Fruit fly (Drosophila melanogaster) whole organism, embryonic: Measurements from ENCODE around the gene awd.

ENCODE experiments used
- ATbp ChIP-seq: fragments of 200-800 bp; sonication (Bioruptor generic); optimal IDR thresholded peaks from 2 replicates; lab custom pipeline; 2017; ENCODE audit warnings: missing biosample characterization, mild to moderate bottlenecking, missing genetic modification characterization, missing genetic modification reagents
- Adf1 ChIP-seq: fragments of 200-800 bp; sonication (Bioruptor generic); IDR thresholded peaks from 2 replicates; pipeline ENCODE4 v1.3.6; 2022; ENCODE audit warnings: missing biosample characterization, missing genetic modification characterization
- B-H2 ChIP-seq: fragments of 200-800 bp; sonication (Bioruptor generic); optimal IDR thresholded peaks from 2 replicates; lab custom pipeline; 2018; ENCODE audit warnings: missing biosample characterization, mild to moderate bottlenecking, missing genetic modification characterization
- CG10321 ChIP-seq: fragments of 200-800 bp; sonication (Bioruptor generic); IDR thresholded peaks from 2 replicates; pipeline ENCODE4 v1.3.6; 2022; ENCODE audit warnings: missing biosample characterization, missing genetic modification characterization
- CG12659 ChIP-seq: fragments of 200-800 bp; sonication (Bioruptor generic); optimal IDR thresholded peaks from 3 replicates; lab custom pipeline; 2017; ENCODE audit warnings: mild to moderate bottlenecking, missing biosample characterization, missing genetic modification reagents, missing genetic modification characterization
- CG14710 ChIP-seq: fragments of 200-800 bp; sonication (Bioruptor generic); optimal IDR thresholded peaks from 3 replicates; lab custom pipeline; 2019; ENCODE audit warnings: missing biosample characterization, mild to moderate bottlenecking, missing genetic modification characterization, moderate library complexity
- CG15011 ChIP-seq: fragments of 200-800 bp; sonication (Bioruptor generic); optimal IDR thresholded peaks from 3 replicates; lab custom pipeline; 2018; ENCODE audit warnings: missing biosample characterization, mild to moderate bottlenecking, missing genetic modification characterization
- CG15514 ChIP-seq: fragments of 200-800 bp; sonication (Bioruptor generic); optimal IDR thresholded peaks from 3 replicates; lab custom pipeline; 2017; ENCODE audit warnings: missing biosample characterization, missing genetic modification characterization, mild to moderate bottlenecking, moderate library complexity, missing genetic modification reagents
- CG17186 ChIP-seq: fragments of 200-800 bp; sonication (Bioruptor generic); optimal IDR thresholded peaks from 3 replicates; lab custom pipeline; 2017; ENCODE audit warnings: missing biosample characterization, missing genetic modification reagents, missing genetic modification characterization
- CG17361 ChIP-seq: fragments of 200-800 bp; sonication (Bioruptor generic); IDR thresholded peaks from 3 replicates; pipeline ENCODE4 v1.3.6; 2022; ENCODE audit warnings: missing biosample characterization, missing genetic modification characterization
- CG17385 ChIP-seq: fragments of 200-800 bp; sonication (Bioruptor generic); optimal IDR thresholded peaks from 3 replicates; lab custom pipeline; 2018; ENCODE audit warnings: missing biosample characterization, mild to moderate bottlenecking, missing genetic modification characterization
- CG1792 ChIP-seq: fragments of 200-800 bp; sonication (Bioruptor generic); optimal IDR thresholded peaks from 2 replicates; lab custom pipeline; 2016; ENCODE audit warnings: missing biosample characterization, missing genetic modification characterization
- CG18476 ChIP-seq: fragments of 200-800 bp; sonication (Bioruptor generic); optimal IDR thresholded peaks from 2 replicates; lab custom pipeline; 2016; ENCODE audit warnings: missing biosample characterization, mild to moderate bottlenecking, missing genetic modification characterization
- CG18764 ChIP-seq: fragments of 200-800 bp; sonication (Bioruptor generic); optimal IDR thresholded peaks from 3 replicates; lab custom pipeline; 2016; ENCODE audit warnings: missing biosample characterization, missing genetic modification characterization
- CG33557 ChIP-seq: fragments of 200-800 bp; sonication (Bioruptor generic); optimal IDR thresholded peaks from 2 replicates; lab custom pipeline; 2019; ENCODE audit warnings: missing biosample characterization, mild to moderate bottlenecking, missing genetic modification characterization, moderate library complexity
- CG5245 ChIP-seq: fragments of 200-800 bp; sonication (Bioruptor generic); optimal IDR thresholded peaks from 3 replicates; lab custom pipeline; 2016; ENCODE audit warnings: missing biosample characterization, missing genetic modification characterization
- CG8765 ChIP-seq: fragments of 200-800 bp; sonication (Bioruptor generic); IDR thresholded peaks from 2 replicates; pipeline ENCODE4 v1.3.6; 2022; ENCODE audit warnings: missing biosample characterization, missing genetic modification characterization
- CG9727 ChIP-seq: fragments of 200-800 bp; sonication (Bioruptor generic); optimal IDR thresholded peaks from 3 replicates; lab custom pipeline; 2017; ENCODE audit warnings: missing biosample characterization, mild to moderate bottlenecking, missing genetic modification characterization
- CTCF ChIP-seq: fragments of 200-800 bp; sonication (Bioruptor generic); optimal IDR thresholded peaks from 2 replicates; lab custom pipeline; 2017; ENCODE audit warnings: missing biosample characterization, mild to moderate bottlenecking, missing genetic modification characterization, moderate library complexity
- CoRest ChIP-seq: fragments of 200-800 bp; sonication (Bioruptor generic); optimal IDR thresholded peaks from 3 replicates; lab custom pipeline; 2018; ENCODE audit warnings: missing biosample characterization, mild to moderate bottlenecking, missing genetic modification characterization, moderate library complexity
- Dip2 ChIP-seq: fragments of 200-800 bp; sonication (Bioruptor generic); IDR thresholded peaks from 2 replicates; pipeline ENCODE4 v1.3.6; 2022; ENCODE audit warnings: missing biosample characterization, missing genetic modification characterization
- E2f2 ChIP-seq: fragments of 200-800 bp; sonication (Bioruptor generic); IDR thresholded peaks from 2 replicates; pipeline ENCODE4 v1.3.6; 2022; ENCODE audit warnings: missing biosample characterization, missing genetic modification characterization
- Gug ChIP-seq: fragments of 200-800 bp; sonication (Bioruptor generic); IDR thresholded peaks from 4 replicates; pipeline ENCODE4 v1.3.6; 2022; ENCODE audit warnings: missing biosample characterization, missing genetic modification characterization
- Nf-YB ChIP-seq: fragments of 200-800 bp; sonication (Bioruptor generic); optimal IDR thresholded peaks from 3 replicates; lab custom pipeline; 2019; ENCODE audit warnings: missing biosample characterization, mild to moderate bottlenecking, missing genetic modification characterization, moderate library complexity
- Sin3A ChIP-seq: fragments of >200 bp; optimal IDR thresholded peaks from 2 replicates; lab custom pipeline; 2018
- YL-1 ChIP-seq: fragments of 200-800 bp; sonication (Bioruptor generic); optimal IDR thresholded peaks from 3 replicates; lab custom pipeline; 2017; ENCODE audit warnings: missing biosample characterization, mild to moderate bottlenecking, missing genetic modification characterization
- ab ChIP-seq: fragments of 200-800 bp; sonication (Bioruptor generic); optimal IDR thresholded peaks from 2 replicates; lab custom pipeline; 2016; ENCODE audit warnings: missing biosample characterization, missing genetic modification characterization
- amos ChIP-seq: fragments of 200-800 bp; sonication (Bioruptor generic); IDR thresholded peaks from 2 replicates; pipeline ENCODE4 v1.3.6; 2022; ENCODE audit warnings: missing biosample characterization, missing genetic modification characterization; ENCODE audit not compliant: partially characterized antibody
- ato ChIP-seq: fragments of 200-800 bp; sonication (Bioruptor generic); IDR thresholded peaks from 2 replicates; pipeline ENCODE4 v1.3.6; 2022; ENCODE audit warnings: missing biosample characterization, missing genetic modification characterization; ENCODE audit not compliant: partially characterized antibody
- bsh ChIP-seq, 2 experiments: fragments of 200-800 bp; sonication (Bioruptor generic); optimal IDR thresholded peaks; 2 replicates each; lab custom pipeline; 2017 to 2018; ENCODE audit warnings: mild to moderate bottlenecking in 2 of 2, missing biosample characterization in 2 of 2, missing genetic modification characterization in 2 of 2, moderate library complexity in 1 of 2
- chm ChIP-seq: fragments of 200-800 bp; sonication (Bioruptor generic); IDR thresholded peaks from 2 replicates; pipeline ENCODE4 v1.3.6; 2022; ENCODE audit warnings: missing biosample characterization, missing genetic modification characterization
- en ChIP-seq: fragments of 200-800 bp; sonication (Bioruptor generic); optimal IDR thresholded peaks from 2 replicates; lab custom pipeline; 2016; ENCODE audit warnings: missing biosample characterization, missing genetic modification characterization
- eyg ChIP-seq: fragments of 200-800 bp; sonication (Bioruptor generic); optimal IDR thresholded peaks from 3 replicates; lab custom pipeline; 2016; ENCODE audit warnings: missing biosample characterization, missing genetic modification characterization
- fru ChIP-seq: fragments of >200 bp; optimal IDR thresholded peaks from 2 replicates; lab custom pipeline; 2017
- ftz-f1 ChIP-seq: fragments of 200-800 bp; sonication (Bioruptor generic); optimal IDR thresholded peaks from 2 replicates; lab custom pipeline; 2016; ENCODE audit warnings: missing biosample characterization, missing genetic modification characterization
- kay ChIP-seq: fragments of 200-800 bp; sonication (Bioruptor generic); optimal IDR thresholded peaks from 2 replicates; lab custom pipeline; 2016; ENCODE audit warnings: missing biosample characterization, missing genetic modification characterization
- kni ChIP-seq: fragments of 200-800 bp; sonication (Bioruptor generic); optimal IDR thresholded peaks from 3 replicates; lab custom pipeline; 2017; ENCODE audit warnings: mild to moderate bottlenecking, missing biosample characterization, missing genetic modification reagents, missing genetic modification characterization
- knrl ChIP-seq: fragments of 200-800 bp; sonication (Bioruptor generic); IDR thresholded peaks from 3 replicates; pipeline ENCODE4 v1.3.6; 2022; ENCODE audit warnings: missing biosample characterization, missing genetic modification characterization; ENCODE audit not compliant: partially characterized antibody
- lmd ChIP-seq: fragments of 200-800 bp; sonication (Bioruptor generic); IDR thresholded peaks from 2 replicates; pipeline ENCODE4 v1.3.6; 2022; ENCODE audit warnings: missing biosample characterization, missing genetic modification characterization
- mam ChIP-seq: fragments of 200-800 bp; sonication (Bioruptor generic); optimal IDR thresholded peaks from 3 replicates; lab custom pipeline; 2016; ENCODE audit warnings: missing biosample characterization, missing genetic modification characterization
- p53 ChIP-seq: fragments of 200-800 bp; sonication (Bioruptor generic); optimal IDR thresholded peaks from 2 replicates; lab custom pipeline; 2016; ENCODE audit warnings: missing biosample characterization, missing genetic modification characterization
- pita ChIP-seq: fragments of 200-800 bp; sonication (Bioruptor generic); optimal IDR thresholded peaks from 2 replicates; lab custom pipeline; 2017; ENCODE audit warnings: missing biosample characterization, mild to moderate bottlenecking, missing genetic modification characterization
- ranshi ChIP-seq: fragments of 200-800 bp; sonication (Bioruptor generic); IDR thresholded peaks from 2 replicates; pipeline ENCODE4 v1.3.6; 2022; ENCODE audit warnings: missing biosample characterization, missing genetic modification characterization
- sd ChIP-seq: fragments of 200-800 bp; sonication (Bioruptor generic); optimal IDR thresholded peaks from 3 replicates; lab custom pipeline; 2018; ENCODE audit warnings: missing biosample characterization, mild to moderate bottlenecking, missing genetic modification characterization, moderate library complexity
- seq ChIP-seq: fragments of 200-800 bp; sonication (Bioruptor generic); IDR thresholded peaks from 2 replicates; pipeline ENCODE4 v1.3.6; 2022; ENCODE audit warnings: missing biosample characterization, missing genetic modification characterization
- slou ChIP-seq: fragments of 200-800 bp; sonication (Bioruptor generic); optimal IDR thresholded peaks from 3 replicates; lab custom pipeline; 2016; ENCODE audit warnings: missing biosample characterization, missing genetic modification characterization
- so ChIP-seq: fragments of 200-800 bp; sonication (Bioruptor generic); IDR thresholded peaks from 3 replicates; pipeline ENCODE4 v1.3.6; 2022; ENCODE audit warnings: missing biosample characterization, missing genetic modification characterization
- sqz ChIP-seq: fragments of 200-800 bp; sonication (Bioruptor generic); optimal IDR thresholded peaks from 3 replicates; lab custom pipeline; 2018; ENCODE audit warnings: missing biosample characterization, mild to moderate bottlenecking, missing genetic modification characterization
- tin ChIP-seq: fragments of 200-800 bp; sonication (Bioruptor generic); optimal IDR thresholded peaks from 3 replicates; lab custom pipeline; 2016; ENCODE audit warnings: missing biosample characterization, missing genetic modification characterization
- unc-4 ChIP-seq: fragments of 200-800 bp; sonication (Bioruptor generic); IDR thresholded peaks from 2 replicates; pipeline ENCODE4 v1.3.6; 2022; ENCODE audit warnings: missing biosample characterization, missing genetic modification characterization; ENCODE audit not compliant: partially characterized antibody
- yki ChIP-seq: fragments of >200 bp; optimal IDR thresholded peaks from 3 replicates; lab custom pipeline; 2018

The awd gene

dm6 chr3R:31744044-31744652 is 1.7 kb downstream of the awd start, which contains the start of gene CG1896 (continued):
- TF ChIP-seq bsh (GFP tag; optimal IDR thresholded peaks at IDR 0.05; lab: Kevin White, UChicago) (peak in 1 of 2 experiments; percentile 52), Gug (GFP tag; lab: Robert Waterston, UW) (0 out of 4 replicates have a peak, but pooled peaks have one; percentile 16), ab (GFP tag; lab: Kevin White, UChicago) (no peak), ATbp (GFP tag; lab: Kevin White, UChicago) (peak; percentile 6), YL-1 (GFP tag; lab: Kevin White, UChicago) (no peak), CG17385 (GFP tag; lab: Kevin White, UChicago) (peak; percentile 50), CG10321 (GFP tag; lab: Robert Waterston, UW) (no peak), CG14710 (tag; lab: Kevin White, UChicago) (peak; percentile 21), CG17361 (GFP tag; lab: Robert Waterston, UW) (peak; percentile 40; the same call in 1 of the 3 replicates), CoRest (tag; lab: Kevin White, UChicago) (peak; percentile 45), Nf-YB (GFP tag; lab: Kevin White, UChicago) (no peak), CG9727 (GFP tag; lab: Kevin White, UChicago) (peak; percentile 55), seq (peak; percentile 71), ranshi (GFP tag; lab: Robert Waterston, UW) (peak; percentile 48), sd (tag; lab: Kevin White, UChicago) (no peak)

- TF ChIP-seq CG18476 (GFP tag; lab: Kevin White, UChicago) (no peak), Dip2 (GFP tag; lab: Robert Waterston, UW) (no peak), unc-4 (GFP tag; lab: Robert Waterston, UW) (peak; percentile 24; the same call in 1 of the 2 replicates), CG10321 (GFP tag; lab: Robert Waterston, UW) (no peak), CG18764 (no peak), tin (no peak), kni (no peak), p53 (GFP tag; lab: Kevin White, UChicago) (no peak), CG12659 (GFP tag; lab: Kevin White, UChicago) (no peak), yki (lab: Kevin White, UChicago) (no peak), slou (GFP tag; lab: Kevin White, UChicago) (no peak), amos (GFP tag; lab: Robert Waterston, UW) (peak; percentile 79), lmd (GFP tag; lab: Robert Waterston, UW) (no peak), B-H2 (GFP tag; lab: Kevin White, UChicago) (no peak), sqz (GFP tag; lab: Kevin White, UChicago) (peak; percentile 92), CG8765 (GFP tag; lab: Robert Waterston, UW) (no peak), en (GFP tag; lab: Kevin White, UChicago) (no peak), mam (GFP tag; lab: Kevin White, UChicago) (no peak), ftz-f1 (GFP tag; lab: Kevin White, UChicago) (no peak), so (GFP tag; lab: Robert Waterston, UW) (no peak), pita (GFP tag; lab: Kevin White, UChicago) (no peak), CG17186 (GFP tag; lab: Kevin White, UChicago) (peak; percentile 55), Sin3A (peak; percentile 8), CG1792 (no peak), CG15011 (GFP tag; lab: Kevin White, UChicago) (no peak), CG33557 (no peak), Adf1 (GFP tag; lab: Robert Waterston, UW) (no peak), CG5245 (no peak), E2f2 (peak; percentile 98), CG15514 (GFP tag; lab: Kevin White, UChicago) (peak; percentile 99), eyg (GFP tag; lab: Kevin White, UChicago) (no peak), kay (GFP tag; lab: Kevin White, UChicago) (peak; percentile 100), ato (GFP tag; lab: Robert Waterston, UW) (peak; percentile 52; the same call in 1 of the 2 replicates), chm (GFP tag; lab: Robert Waterston, UW) (no peak), CTCF (GFP tag; lab: Kevin White, UChicago) (peak; percentile 59), fru (lab: Kevin White, UChicago) (no peak), knrl (GFP tag; lab: Robert Waterston, UW) (peak; percentile 53)
Measured at dm6 chr3R:31743279-31743678, 2.6 kb downstream of the awd start, which contains the start of gene Tbca. Tbca (plus strand) TSS chr3R:31743490.
